Worm (Caenorhabditis elegans): Measurements from ENCODE around the gene pph-2.

pph-2 gene

ce11 chrIV:11877674-11878073 lies at the start of gene pph-2:
Gene pph-2, minus strand, starts transcription at chrIV:11877774.
- TF ChIP-seq ama-1 (optimal IDR thresholded peaks at IDR 0.05) (no peak), ama-1 (GFP tag; optimal IDR thresholded peaks at IDR 0.05) (no peak), attf-5 (GFP tag; optimal IDR thresholded peaks at IDR 0.05) (no peak), Y79H2A.3 (GFP tag; conservative IDR thresholded peaks at IDR 0.05) (no peak), F52B5.7 (tag; optimal IDR thresholded peaks at IDR 0.05) (no peak)

ce11 chrIV:11925346-11926075 lies 47.9 kb upstream of the pph-2 start, which contains the start of the genes srlf-33 and srlf-32:
Gene srlf-33, minus strand, starts transcription at chrIV:11925446.
Gene srlf-32, plus strand, starts transcription at chrIV:11926025.
- TF ChIP-seq madf-3 (GFP tag; IDR thresholded peaks at IDR 0.05): no peak
- TF ChIP-seq dpff-1 (tag; optimal IDR thresholded peaks at IDR 0.05): no peak
- no peak for TF ChIP-seq ama-1 (optimal IDR thresholded peaks at IDR 0.05)
- TF ChIP-seq ama-1 (GFP tag; optimal IDR thresholded peaks at IDR 0.05): no peak
- no peak for TF ChIP-seq him-1 (tag; optimal IDR thresholded peaks at IDR 0.05)
- no peak for TF ChIP-seq gei-17 (GFP tag; optimal IDR thresholded peaks at IDR 0.05)
- TF ChIP-seq bed-2 (GFP tag; IDR thresholded peaks at IDR 0.05): no peak
- TF ChIP-seq Y67H2A.10 (GFP tag; conservative IDR thresholded peaks at IDR 0.05): no peak
- TF ChIP-seq nfya-1 (tag; optimal IDR thresholded peaks at IDR 0.05; ENCODE audit: borderline replicate concordance, insufficient read depth): no peak
- TF ChIP-seq egl-18 (GFP tag; IDR thresholded peaks at IDR 0.05): no peak
- TF ChIP-seq nhr-179 (tag; optimal IDR thresholded peaks at IDR 0.05): no peak
- TF ChIP-seq ceh-40 (GFP tag; IDR thresholded peaks at IDR 0.05): no peak
- TF ChIP-seq K12H6.12 (tag; optimal IDR thresholded peaks at IDR 0.05): no peak
- TF ChIP-seq F57A8.1 (GFP tag; optimal IDR thresholded peaks at IDR 0.05): no peak

DNA sequence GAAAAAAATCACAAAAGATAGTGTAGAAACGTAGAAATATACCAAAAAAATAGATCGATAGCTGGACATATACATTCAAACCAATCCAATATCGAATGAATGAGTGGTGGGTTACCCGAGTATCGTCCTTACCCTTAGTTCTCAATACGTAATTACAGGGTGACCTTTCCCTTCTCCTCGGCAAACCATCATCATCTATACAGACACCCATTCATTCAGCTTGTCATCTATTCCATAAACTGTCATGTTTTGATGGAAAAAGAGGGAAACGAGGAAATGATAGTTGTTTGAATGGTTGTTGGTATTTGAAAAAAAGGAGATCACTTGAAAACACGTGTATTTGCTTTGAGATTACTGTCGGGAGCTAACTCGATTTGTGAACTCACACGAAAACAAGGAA lies 46.5 kb upstream of the pph-2 start:
- TF ChIP-seq xnd-1 (tag; optimal IDR thresholded peaks at IDR 0.05): no peak
- TF ChIP-seq hsf-1 (GFP tag; IDR thresholded peaks at IDR 0.05): no peak
- TF ChIP-seq ceh-79 (tag; optimal IDR thresholded peaks at IDR 0.05): no peak
- TF ChIP-seq C06A6.2 (GFP tag; conservative IDR thresholded peaks at IDR 0.05): no peak
- no peak for TF ChIP-seq mxl-1 (tag; optimal IDR thresholded peaks at IDR 0.05)
- no peak for TF ChIP-seq madf-8 (GFP tag; conservative IDR thresholded peaks at IDR 0.05)
- no peak for TF ChIP-seq hmg-20 (GFP tag; IDR thresholded peaks at IDR 0.05)
- no peak for TF ChIP-seq somi-1 (GFP tag; optimal IDR thresholded peaks at IDR 0.05)
- TF ChIP-seq ztf-25 (GFP tag; IDR thresholded peaks at IDR 0.05): no peak
- TF ChIP-seq lag-1 (GFP tag; IDR thresholded peaks at IDR 0.05): no peak
- no peak for TF ChIP-seq sdz-38 (tag; optimal IDR thresholded peaks at IDR 0.05)
- TF ChIP-seq him-1 (tag; optimal IDR thresholded peaks at IDR 0.05): no peak
- TF ChIP-seq ceh-40 (GFP tag; IDR thresholded peaks at IDR 0.05): no peak
- TF ChIP-seq tlf-1 (GFP tag; optimal IDR thresholded peaks at IDR 0.05): no peak
- TF ChIP-seq unc-62 (GFP tag; optimal IDR thresholded peaks at IDR 0.05): no peak
- no peak for TF ChIP-seq lin-40 (tag; optimal IDR thresholded peaks at IDR 0.05)
- no peak for TF ChIP-seq lin-26 (GFP tag; IDR thresholded peaks at IDR 0.05)

- TF ChIP-seq let-607 (tag; optimal IDR thresholded peaks at IDR 0.05): no peak
- TF ChIP-seq lag-1 (GFP tag; IDR thresholded peaks at IDR 0.05): no peak
- TF ChIP-seq athp-1 (tag; optimal IDR thresholded peaks at IDR 0.05): no peak
- no peak for TF ChIP-seq F10E7.11 (tag; optimal IDR thresholded peaks at IDR 0.05)
- TF ChIP-seq lsy-27 (tag; optimal IDR thresholded peaks at IDR 0.05; ENCODE audit: borderline replicate concordance, insufficient read depth): no peak
- no peak for TF ChIP-seq B0261.1 (tag; optimal IDR thresholded peaks at IDR 0.05)
- no peak for TF ChIP-seq ceh-27 (GFP tag; optimal IDR thresholded peaks at IDR 0.05)
- TF ChIP-seq F22D6.2 (tag; optimal IDR thresholded peaks at IDR 0.05): no peak
- no peak for TF ChIP-seq aptf-2 (GFP tag; conservative IDR thresholded peaks at IDR 0.05)
- no peak for TF ChIP-seq ekl-4 (GFP tag; IDR thresholded peaks at IDR 0.05)
These were observed 45.5 kb upstream of the pph-2 start, which contains the start of gene srlf-31 for ce11 chrIV:11923074-11923473. Gene srlf-31, minus strand, starts transcription at chrIV:11923174.
